Worm (Caenorhabditis elegans): ENCODE measurements around the gene Y59E9AL.4.
"Not testable (repeated sequence)": the region's sequence is repeated elsewhere in the genome, so short reads cannot be mapped to it uniquely, and the experiment has no call there.

Y59E9AL.4 gene

ce11 chrIV:5218496-5218895, 3.5 kb upstream of the Y59E9AL.4 start, which contains the start of gene nsph-4.2:
Gene nsph-4.2 (plus strand): TSS chrIV:5218796.
- not testable (repeated sequence) for TF ChIP-seq nhr-237, sox-4, zag-1 (tag; optimal IDR thresholded peaks at IDR 0.05)

- peak; percentile 48 for TF ChIP-seq blmp-1 (tag; optimal IDR thresholded peaks at IDR 0.05)
- TF ChIP-seq fos-1 (tag; optimal IDR thresholded peaks at IDR 0.05) = no peak
- TF ChIP-seq pqm-1 (tag; optimal IDR thresholded peaks at IDR 0.05) = no peak
- peak in 2 of 6 experiments; percentile 17 to 22 for TF ChIP-seq elt-3 (tag; optimal IDR thresholded peaks at IDR 0.05)
- no peak for TF ChIP-seq xbp-1 (tag; optimal IDR thresholded peaks at IDR 0.05)
- TF ChIP-seq unc-62 (GFP tag; optimal IDR thresholded peaks at IDR 0.05) = no peak
- no peak for TF ChIP-seq fkh-10 (GFP tag; optimal IDR thresholded peaks at IDR 0.05)
- TF ChIP-seq tbx-2 (tag; optimal IDR thresholded peaks at IDR 0.05) = no peak
- peak; percentile 33 for TF ChIP-seq lin-14 (GFP tag; optimal IDR thresholded peaks at IDR 0.05)
- TF ChIP-seq skn-1 (tag; optimal IDR thresholded peaks at IDR 0.05) = no peak
- TF ChIP-seq unc-86 (tag; optimal IDR thresholded peaks at IDR 0.05) = no peak
- TF ChIP-seq ceh-8 (GFP tag; optimal IDR thresholded peaks at IDR 0.05) = no peak
Observed at ce11 chrIV:5216349-5216748, 1.4 kb upstream of the Y59E9AL.4 start.

ce11 chrIV:5210606-5211005, 4.4 kb downstream of the Y59E9AL.4 start:
- TF ChIP-seq pag-3 (tag; optimal IDR thresholded peaks at IDR 0.05; ENCODE audit: borderline replicate concordance, insufficient read depth) = no peak
- no peak for TF ChIP-seq nhr-20 (tag; optimal IDR thresholded peaks at IDR 0.05)
- TF ChIP-seq aha-1 (tag; optimal IDR thresholded peaks at IDR 0.05) = no peak
- no peak for TF ChIP-seq F16B12.6 (tag; optimal IDR thresholded peaks at IDR 0.05)
- no peak for TF ChIP-seq sup-37 (GFP tag; optimal IDR thresholded peaks at IDR 0.05)
- no peak for TF ChIP-seq C34B4.2 (tag; optimal IDR thresholded peaks at IDR 0.05)
- no peak for TF ChIP-seq nhr-28 (tag; optimal IDR thresholded peaks at IDR 0.05)
- no peak for TF ChIP-seq dpl-1 (GFP tag; optimal IDR thresholded peaks at IDR 0.05)
- TF ChIP-seq hpl-2 (GFP tag; optimal IDR thresholded peaks at IDR 0.05) = no peak
- no peak for TF ChIP-seq nhr-19 (GFP tag; conservative IDR thresholded peaks at IDR 0.05)
- no peak for TF ChIP-seq unc-98 (GFP tag; IDR thresholded peaks at IDR 0.05)
- no peak for TF ChIP-seq unc-130 (tag; optimal IDR thresholded peaks at IDR 0.05)
- TF ChIP-seq lin-14 (GFP tag; optimal IDR thresholded peaks at IDR 0.05) = no peak
- no peak for TF ChIP-seq ceh-82 (tag; optimal IDR thresholded peaks at IDR 0.05)
- no peak for TF ChIP-seq ztf-11 (tag; optimal IDR thresholded peaks at IDR 0.05)
- TF ChIP-seq nhr-76 (tag; optimal IDR thresholded peaks at IDR 0.05) = no peak

- TF ChIP-seq nhr-90 (tag; optimal IDR thresholded peaks at IDR 0.05; ENCODE audit: poor library complexity) = peak; percentile 65
- peak; percentile 64 for TF ChIP-seq nhr-77 (tag; optimal IDR thresholded peaks at IDR 0.05)
- peak; percentile 86 to 95 for TF ChIP-seq lin-35 (GFP tag; optimal IDR thresholded peaks at IDR 0.05)
- peak; percentile 13 for TF ChIP-seq lin-39 (tag; optimal IDR thresholded peaks at IDR 0.05)
- no peak for TF ChIP-seq tlp-1 (tag; optimal IDR thresholded peaks at IDR 0.05)
- no peak for TF ChIP-seq ztf-11 (tag; optimal IDR thresholded peaks at IDR 0.05)
- peak; percentile 39 to 90 (median 68) for TF ChIP-seq ceh-82 (tag; optimal IDR thresholded peaks at IDR 0.05)
- no peak for TF ChIP-seq sup-37 (GFP tag; optimal IDR thresholded peaks at IDR 0.05)
- peak; percentile 70 for TF ChIP-seq tbx-2 (tag; optimal IDR thresholded peaks at IDR 0.05)
- peak; percentile 55 for TF ChIP-seq fkh-8 (tag; optimal IDR thresholded peaks at IDR 0.05)
- TF ChIP-seq efl-1 (optimal IDR thresholded peaks at IDR 0.05) = peak; percentile 89 to 91
- TF ChIP-seq efl-1 (GFP tag; optimal IDR thresholded peaks at IDR 0.05 in 1 of 2) = peak; percentile 89 to 99
- TF ChIP-seq nhr-20 (tag; optimal IDR thresholded peaks at IDR 0.05) = peak; percentile 72
- peak; percentile 45 for TF ChIP-seq snpc-4 (tag; optimal IDR thresholded peaks at IDR 0.05)
- TF ChIP-seq elt-2 (tag; optimal IDR thresholded peaks at IDR 0.05) = peak; percentile 15
- TF ChIP-seq C04F5.9 (tag; optimal IDR thresholded peaks at IDR 0.05) = peak; percentile 41
- TF ChIP-seq swsn-7 (tag; optimal IDR thresholded peaks at IDR 0.05) = peak; percentile 63
- TF ChIP-seq hlh-4 (tag; optimal IDR thresholded peaks at IDR 0.05) = no peak
- TF ChIP-seq nhr-85 (tag) = peak; percentile 71
- peak; percentile 43 for TF ChIP-seq blmp-1 (tag; optimal IDR thresholded peaks at IDR 0.05)
- TF ChIP-seq vab-15 (tag; optimal IDR thresholded peaks at IDR 0.05) = peak; percentile 56
- TF ChIP-seq mdl-1 (tag; optimal IDR thresholded peaks at IDR 0.05) = peak in 1 of 2 experiments; percentile 78
- peak; percentile 84 to 90 (median 89) for TF ChIP-seq dpl-1 (GFP tag; optimal IDR thresholded peaks at IDR 0.05)
- TF ChIP-seq unc-30 (tag; optimal IDR thresholded peaks at IDR 0.05) = no peak
- TF ChIP-seq nhr-47 (tag; optimal IDR thresholded peaks at IDR 0.05) = peak; percentile 85
- peak; percentile 97 for TF ChIP-seq lin-15B (tag; optimal IDR thresholded peaks at IDR 0.05)
Observed at ce11 chrIV:5209390-5209789, 5.6 kb downstream of the Y59E9AL.4 start, which contains the start of the genes Y59E9AL.36 and nbet-1. Gene Y59E9AL.36 (minus strand): TSS chrIV:5209481. Gene nbet-1 (plus strand): TSS chrIV:5209501.
